Worm (Caenorhabditis elegans) whole organism, mixed stage, embryonic: ENCODE data around the gene B0222.1.

ENCODE experiments used
- ces-1 ChIP-seq: fragments of 150-350 bp; optimal IDR thresholded peaks from 2 replicates; lab custom pipeline; 2014; ENCODE audit warnings: missing biosample characterization, missing genetic modification reagents, missing genetic modification characterization
- elt-3 ChIP-seq: fragments of 150-350 bp; optimal IDR thresholded peaks from 2 replicates; lab custom pipeline; 2014; ENCODE audit warnings: missing biosample characterization, missing genetic modification characterization
- nhr-237 ChIP-seq: fragments of 150-350 bp; optimal IDR thresholded peaks from 2 replicates; lab custom pipeline; 2014; ENCODE audit warnings: missing biosample characterization, missing genetic modification characterization
- snpc-4 ChIP-seq: fragments of 150-350 bp; optimal IDR thresholded peaks from 2 replicates; lab custom pipeline; 2014; ENCODE audit warnings: missing biosample characterization, missing genetic modification characterization
- unc-62 ChIP-seq: fragments of 150-350 bp; optimal IDR thresholded peaks from 2 replicates; lab custom pipeline; 2014; ENCODE audit warnings: missing biosample characterization, missing genetic modification reagents, missing genetic modification characterization

- TF ChIP-seq elt-3 (tag; lab: Kevin White, UChicago) = no peak
- TF ChIP-seq unc-62 (GFP tag; lab: Kevin White, UChicago) = no peak
- no peak for TF ChIP-seq nhr-237 (tag; lab: Kevin White, UChicago)
- TF ChIP-seq snpc-4 (tag; lab: Kevin White, UChicago) = no peak
- TF ChIP-seq ces-1 = no peak
Observed at ce11 chrV:9162118-9162729, 28.2 kb downstream of the B0222.1 start.
